Fruit fly (Drosophila melanogaster) whole organism, wandering third instar larva: ENCODE measurements around the gene CG32655.
A peak's percentile ranks its signal among the peaks of the same experiment; 100 is the strongest.

Experiments used
- Abd-B ChIP-seq: fragments of >200 bp; optimal IDR thresholded peaks from 2 replicates; lab custom pipeline; 2017; ENCODE audit warnings: missing biosample characterization, missing genetic modification characterization
- CG32264 ChIP-seq: fragments of 200-800 bp; sonication (Bioruptor generic); optimal IDR thresholded peaks from 2 replicates; lab custom pipeline; 2016; ENCODE audit warnings: missing biosample characterization, missing genetic modification characterization
- CG9705 ChIP-seq: fragments of 200-800 bp; sonication (Bioruptor generic); optimal IDR thresholded peaks from 2 replicates; lab custom pipeline; 2018; ENCODE audit warnings: missing biosample characterization, mild to moderate bottlenecking, missing genetic modification characterization
- CrebA ChIP-seq: fragments of 200-800 bp; sonication (Bioruptor generic); optimal IDR thresholded peaks from 2 replicates; lab custom pipeline; 2016; ENCODE audit warnings: missing biosample characterization, mild to moderate bottlenecking, missing genetic modification characterization, borderline replicate concordance
- Dfd ChIP-seq: fragments of >200 bp; optimal IDR thresholded peaks from 2 replicates; lab custom pipeline; 2017; ENCODE audit warnings: missing biosample characterization, missing genetic modification characterization
- Dif ChIP-seq: fragments of 200-275, 200-300 bp; sonication (Bioruptor generic); optimal IDR thresholded peaks from 2 replicates; lab custom pipeline; 2018; ENCODE audit warnings: missing biosample characterization, missing genetic modification characterization; ENCODE audit not compliant: partially characterized antibody
- GATAd ChIP-seq: sonication (Bioruptor generic); optimal IDR thresholded peaks from 2 replicates; lab custom pipeline; 2016; ENCODE audit warnings: missing biosample characterization, missing genetic modification characterization
- HLH106 ChIP-seq: fragments of 200-800 bp; optimal IDR thresholded peaks from 3 replicates; lab custom pipeline; 2019; ENCODE audit warnings: missing biosample characterization, mild to moderate bottlenecking, missing genetic modification characterization, moderate library complexity
- Hnf4 ChIP-seq: fragments of 200-800 bp; sonication (Bioruptor generic); optimal IDR thresholded peaks from 2 replicates; lab custom pipeline; 2016; ENCODE audit warnings: missing biosample characterization, mild to moderate bottlenecking, missing genetic modification characterization
- Hr78 ChIP-seq: fragments of >200 bp; optimal IDR thresholded peaks from 2 replicates; lab custom pipeline; 2017; ENCODE audit warnings: missing biosample characterization, missing genetic modification characterization
- Hr83 ChIP-seq: fragments of 200-300 bp; sonication (Bioruptor generic); optimal IDR thresholded peaks from 2 replicates; lab custom pipeline; 2016; ENCODE audit warnings: missing biosample characterization, mild to moderate bottlenecking, missing genetic modification characterization, moderate library complexity; ENCODE audit not compliant: poor library complexity, severe bottlenecking
- Jra ChIP-seq: sonication (Bioruptor generic); optimal IDR thresholded peaks from 2 replicates; lab custom pipeline; 2016; ENCODE audit warnings: missing biosample characterization, missing genetic modification characterization
- Mio ChIP-seq: sonication (Bioruptor generic); optimal IDR thresholded peaks from 2 replicates; lab custom pipeline; 2016; ENCODE audit warnings: missing biosample characterization, missing genetic modification characterization
- Myc ChIP-seq: fragments of >200 bp; optimal IDR thresholded peaks from 2 replicates; lab custom pipeline; 2017
- N ChIP-seq: fragments of >200 bp; optimal IDR thresholded peaks from 2 replicates; lab custom pipeline; 2018; ENCODE audit warnings: missing biosample characterization, missing external identifiers, missing genetic modification characterization
- OdsH ChIP-seq: fragments of 200-800 bp; sonication (Bioruptor generic); optimal IDR thresholded peaks from 2 replicates; lab custom pipeline; 2016; ENCODE audit warnings: missing biosample characterization, mild to moderate bottlenecking, missing genetic modification characterization
- Rel ChIP-seq, 2 experiments: fragments of 200-800 bp; sonication (Bioruptor generic) in 1 of 2; optimal IDR thresholded peaks; 2 replicates in 1 of 2; 3 replicates in 1 of 2; lab custom pipeline; 2016 to 2019; ENCODE audit warnings: mild to moderate bottlenecking in 2 of 2, missing biosample characterization in 2 of 2, missing genetic modification characterization in 2 of 2, moderate library complexity in 1 of 2
- Sp1 ChIP-seq: fragments of 200-800 bp; sonication (Bioruptor generic); optimal IDR thresholded peaks from 3 replicates; lab custom pipeline; 2019; ENCODE audit warnings: missing biosample characterization, mild to moderate bottlenecking, missing genetic modification characterization, moderate library complexity
- Vsx2 ChIP-seq: fragments of 200-300, 225-300 bp; sonication (Bioruptor generic); optimal IDR thresholded peaks from 2 replicates; lab custom pipeline; 2018; ENCODE audit warnings: missing biosample characterization, missing genetic modification characterization; ENCODE audit not compliant: partially characterized antibody
- br ChIP-seq: fragments of 200-800 bp; sonication (Bioruptor generic); optimal IDR thresholded peaks from 2 replicates; lab custom pipeline; 2016; ENCODE audit warnings: missing biosample characterization, missing genetic modification characterization
- brk ChIP-seq: fragments of 200-800 bp; sonication (Bioruptor generic); optimal IDR thresholded peaks from 2 replicates; lab custom pipeline; 2016; ENCODE audit warnings: missing biosample characterization, mild to moderate bottlenecking, missing genetic modification characterization
- dl ChIP-seq, 2 experiments: fragments of 175-275, 200-275 bp in 1 of 2; fragments of 200-275 bp in 1 of 2; sonication (Bioruptor generic); optimal IDR thresholded peaks; lab custom pipeline; 2018; ENCODE audit warnings: mild to moderate bottlenecking in 2 of 2, missing biosample characterization in 2 of 2, missing genetic modification characterization in 2 of 2, moderate library complexity in 2 of 2; ENCODE audit not compliant: partially characterized antibody in 2 of 2, insufficient read depth in 1 of 2
- dmrt93B ChIP-seq: fragments of 200-800 bp; sonication (Bioruptor generic); optimal IDR thresholded peaks from 2 replicates; lab custom pipeline; 2018; ENCODE audit warnings: missing biosample characterization, mild to moderate bottlenecking, missing genetic modification characterization
- dsf ChIP-seq: sonication (Bioruptor generic); optimal IDR thresholded peaks from 2 replicates; lab custom pipeline; 2016; ENCODE audit warnings: missing biosample characterization, missing genetic modification characterization, borderline replicate concordance
- ey ChIP-seq: fragments of 200-800 bp; sonication (Bioruptor generic); optimal IDR thresholded peaks from 2 replicates; lab custom pipeline; 2016; ENCODE audit warnings: missing biosample characterization, missing genetic modification characterization
- foxo ChIP-seq, 2 experiments: fragments of 200-800 bp; sonication (Bioruptor generic); optimal IDR thresholded peaks; 2 replicates in 1 of 2; 3 replicates in 1 of 2; lab custom pipeline; 2016 to 2017; ENCODE audit warnings: missing biosample characterization in 2 of 2, missing genetic modification characterization in 2 of 2
- fru ChIP-seq: fragments of 200-800 bp; sonication (Bioruptor generic); optimal IDR thresholded peaks from 3 replicates; lab custom pipeline; 2016; ENCODE audit warnings: missing biosample characterization, mild to moderate bottlenecking, missing genetic modification characterization
- h ChIP-seq: fragments of 200-800 bp; sonication (Bioruptor generic); optimal IDR thresholded peaks from 3 replicates; lab custom pipeline; 2016; ENCODE audit warnings: missing biosample characterization, mild to moderate bottlenecking, missing genetic modification characterization
- jim ChIP-seq: fragments of 175-275, 200-325 bp; sonication (Bioruptor generic); optimal IDR thresholded peaks from 2 replicates; lab custom pipeline; 2016; ENCODE audit warnings: missing biosample characterization, mild to moderate bottlenecking, missing genetic modification characterization
- lola ChIP-seq: fragments of >200 bp; optimal IDR thresholded peaks from 2 replicates; lab custom pipeline; 2017; ENCODE audit warnings: missing biosample characterization, missing genetic modification characterization
- pan ChIP-seq: fragments of >200 bp; optimal IDR thresholded peaks from 2 replicates; lab custom pipeline; 2017
- psq ChIP-seq: fragments of 200-800 bp; sonication (Bioruptor generic); optimal IDR thresholded peaks from 3 replicates; lab custom pipeline; 2017; ENCODE audit warnings: missing biosample characterization, mild to moderate bottlenecking, missing genetic modification characterization, moderate library complexity
- rgr ChIP-seq: fragments of 200-800 bp; sonication (Bioruptor generic); optimal IDR thresholded peaks from 3 replicates; lab custom pipeline; 2016; ENCODE audit warnings: missing biosample characterization, mild to moderate bottlenecking, missing genetic modification characterization
- sage ChIP-seq: fragments of 200-800 bp; sonication (Bioruptor generic); optimal IDR thresholded peaks from 2 replicates; lab custom pipeline; 2016; ENCODE audit warnings: missing biosample characterization, mild to moderate bottlenecking, missing genetic modification characterization
- sv ChIP-seq: fragments of 200-800 bp; sonication (Bioruptor generic); optimal IDR thresholded peaks from 3 replicates; lab custom pipeline; 2016; ENCODE audit warnings: missing biosample characterization, missing genetic modification characterization
- tai ChIP-seq: sonication (Bioruptor generic); optimal IDR thresholded peaks from 2 replicates; lab custom pipeline; 2016; ENCODE audit warnings: missing biosample characterization, missing genetic modification characterization
- usp ChIP-seq: fragments of >200 bp; optimal IDR thresholded peaks from 2 replicates; lab custom pipeline; 2017; ENCODE audit warnings: missing biosample characterization, missing genetic modification characterization
- woc ChIP-seq: sonication (Bioruptor generic); optimal IDR thresholded peaks from 2 replicates; lab custom pipeline; 2016; ENCODE audit warnings: missing biosample characterization, mild to moderate bottlenecking, missing genetic modification characterization

The CG32655 gene

DNA sequence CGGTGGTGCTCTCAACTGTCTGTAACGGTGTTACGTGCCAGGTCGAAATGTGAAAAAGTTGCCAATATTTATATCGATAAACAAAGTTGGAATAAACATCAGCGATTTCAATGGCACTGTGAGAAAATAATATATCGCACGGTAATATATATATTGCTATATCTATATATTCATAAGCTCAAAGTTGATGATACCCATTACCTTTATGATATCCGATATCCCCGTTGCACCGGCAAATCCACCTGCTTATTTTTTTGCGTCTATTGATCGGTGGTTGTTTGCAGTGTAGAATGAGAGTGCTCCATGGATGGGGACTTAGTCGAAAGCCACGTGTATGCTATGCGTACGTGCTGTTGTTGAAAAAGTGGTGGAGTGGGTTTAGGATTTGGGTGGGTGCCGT lies 5.4 kb upstream of the CG32655 start:
- TF ChIP-seq br (GFP tag; lab: Kevin White, UChicago) (no peak), fru (GFP tag; lab: Kevin White, UChicago) (peak; percentile 8)

DNA sequence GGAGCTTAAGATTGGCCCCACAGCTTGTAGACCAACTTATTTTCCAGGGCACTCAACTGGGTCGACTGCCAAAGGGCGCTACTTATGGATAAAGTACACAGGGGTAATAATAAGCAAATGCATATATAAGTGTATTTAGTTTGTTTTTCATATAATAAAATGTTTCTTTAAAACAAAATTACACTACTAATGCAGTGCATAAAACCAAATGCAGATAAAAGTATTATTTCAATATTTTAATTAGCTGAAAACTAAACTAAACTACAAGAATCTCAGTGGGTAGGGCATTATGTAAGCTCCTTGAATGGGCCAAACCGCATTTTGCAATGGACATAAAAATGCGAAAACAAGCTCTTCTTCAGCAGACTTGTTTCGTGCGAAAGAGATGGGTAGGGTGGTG lies 3.8 kb upstream of the CG32655 start:
- no peak for TF ChIP-seq tai
- peak; percentile 40 for TF ChIP-seq br (GFP tag; lab: Kevin White, UChicago)
- peak; percentile 49 for TF ChIP-seq OdsH
- TF ChIP-seq dmrt93B = peak; percentile 37
- no peak for TF ChIP-seq CG9705 (GFP tag; lab: Kevin White, UChicago)
- no peak for TF ChIP-seq CrebA
- TF ChIP-seq fru (GFP tag; lab: Kevin White, UChicago) = peak; percentile 67
- peak; percentile 60 for TF ChIP-seq HLH106 (tag; lab: Kevin White, UChicago)
- no peak for TF ChIP-seq Abd-B (GFP tag; lab: Kevin White, UChicago)
- peak; percentile 53 for TF ChIP-seq Sp1 (GFP tag; lab: Kevin White, UChicago)
- no peak for TF ChIP-seq usp (GFP tag; lab: Kevin White, UChicago)
- TF ChIP-seq rgr (GFP tag; lab: Kevin White, UChicago) = peak; percentile 64
- TF ChIP-seq Dif = no peak
- no peak for TF ChIP-seq Jra
- no peak for TF ChIP-seq Mio (GFP tag; lab: Kevin White, UChicago)
- TF ChIP-seq Vsx2 (GFP tag; lab: Kevin White, UChicago) = peak; percentile 59
- no peak for TF ChIP-seq dl (GFP tag; optimal IDR thresholded peaks at IDR 0.05; lab: Kevin White, UChicago; ENCODE audit: insufficient read depth in 1 of 2, partially characterized antibody in 2 of 2)
- no peak for TF ChIP-seq jim (GFP tag; lab: Kevin White, UChicago)
- TF ChIP-seq CG32264 (GFP tag; lab: Kevin White, UChicago) = no peak
- no peak for TF ChIP-seq Hnf4 (GFP tag; lab: Kevin White, UChicago)
- TF ChIP-seq foxo (GFP tag; optimal IDR thresholded peaks at IDR 0.05; lab: Kevin White, UChicago) = peak in 1 of 2 experiments; percentile 63
- TF ChIP-seq Myc = no peak
- no peak for TF ChIP-seq GATAd
- TF ChIP-seq dsf = no peak
- TF ChIP-seq N = no peak
- no peak for TF ChIP-seq sv
- TF ChIP-seq Rel (GFP tag; optimal IDR thresholded peaks at IDR 0.05; lab: Kevin White, UChicago) = no peak
- TF ChIP-seq Rel (tag; optimal IDR thresholded peaks at IDR 0.05; lab: Kevin White, UChicago) = no peak
- TF ChIP-seq h = peak; percentile 68
- TF ChIP-seq ey = peak; percentile 59
- no peak for TF ChIP-seq sage
- no peak for TF ChIP-seq lola
- no peak for TF ChIP-seq pan (lab: Kevin White, UChicago)
- TF ChIP-seq Hr83 (GFP tag; lab: Kevin White, UChicago) = no peak
- no peak for TF ChIP-seq Dfd
- TF ChIP-seq Hr78 = no peak
- no peak for TF ChIP-seq brk (GFP tag; lab: Kevin White, UChicago)
- peak; percentile 69 for TF ChIP-seq woc (GFP tag; lab: Kevin White, UChicago)
- peak; percentile 58 for TF ChIP-seq psq

DNA sequence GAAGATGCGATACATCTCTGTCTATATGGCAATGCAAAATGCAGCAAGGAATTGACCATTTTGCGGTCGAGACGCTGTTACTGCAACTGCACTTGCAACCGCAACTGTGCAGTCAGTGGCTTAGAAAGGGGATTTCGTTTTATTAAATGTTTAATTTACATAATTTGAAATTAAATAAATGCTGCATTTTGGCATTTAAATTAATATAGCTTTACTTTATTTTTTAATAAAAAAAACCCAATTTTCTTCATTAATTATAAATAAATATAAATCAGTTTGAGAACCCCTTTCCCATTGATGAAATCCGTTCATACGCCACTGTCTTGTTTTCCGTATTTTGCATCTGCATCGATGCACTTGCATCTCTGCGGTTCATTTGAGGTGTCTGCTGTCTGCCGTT lies 7.7 kb downstream of the CG32655 start:
- TF ChIP-seq Vsx2 (GFP tag; lab: Kevin White, UChicago) = no peak
- TF ChIP-seq Dif = no peak
- no peak for TF ChIP-seq Hnf4 (GFP tag; lab: Kevin White, UChicago)
- TF ChIP-seq pan (lab: Kevin White, UChicago) = no peak
- TF ChIP-seq CG32264 (GFP tag; lab: Kevin White, UChicago) = no peak
- no peak for TF ChIP-seq jim (GFP tag; lab: Kevin White, UChicago)
- TF ChIP-seq sv = no peak
- no peak for TF ChIP-seq brk (GFP tag; lab: Kevin White, UChicago)
- no peak for TF ChIP-seq usp (GFP tag; lab: Kevin White, UChicago)
- TF ChIP-seq dl (GFP tag; optimal IDR thresholded peaks at IDR 0.05; lab: Kevin White, UChicago; ENCODE audit: insufficient read depth in 1 of 2, partially characterized antibody in 2 of 2) = no peak
- peak; percentile 31 for TF ChIP-seq HLH106 (tag; lab: Kevin White, UChicago)
- TF ChIP-seq Hr78 = no peak
- TF ChIP-seq Dfd = no peak
- no peak for TF ChIP-seq br (GFP tag; lab: Kevin White, UChicago)
- peak; percentile 17 for TF ChIP-seq Sp1 (GFP tag; lab: Kevin White, UChicago)
- no peak for TF ChIP-seq foxo (GFP tag; optimal IDR thresholded peaks at IDR 0.05; lab: Kevin White, UChicago)
- no peak for TF ChIP-seq Rel (GFP tag; optimal IDR thresholded peaks at IDR 0.05; lab: Kevin White, UChicago)
- no peak for TF ChIP-seq Rel (tag; optimal IDR thresholded peaks at IDR 0.05; lab: Kevin White, UChicago)
- no peak for TF ChIP-seq psq
